Worm (Caenorhabditis elegans) whole organism, L4/young adult: ENCODE data around the gene ins-35.

Experiments
- W03F9.2 ChIP-seq: fragments of 150-350 bp; optimal IDR thresholded peaks from 2 replicates; lab custom pipeline; 2014; ENCODE audit warnings: missing biosample characterization, missing genetic modification characterization
- dao-5 ChIP-seq: sonication (generic microtip); optimal IDR thresholded peaks from 2 replicates; lab custom pipeline; 2016; ENCODE audit warnings: missing genotype, missing genetic modification characterization, moderate library complexity, missing compliant biosample characterization

DNA sequence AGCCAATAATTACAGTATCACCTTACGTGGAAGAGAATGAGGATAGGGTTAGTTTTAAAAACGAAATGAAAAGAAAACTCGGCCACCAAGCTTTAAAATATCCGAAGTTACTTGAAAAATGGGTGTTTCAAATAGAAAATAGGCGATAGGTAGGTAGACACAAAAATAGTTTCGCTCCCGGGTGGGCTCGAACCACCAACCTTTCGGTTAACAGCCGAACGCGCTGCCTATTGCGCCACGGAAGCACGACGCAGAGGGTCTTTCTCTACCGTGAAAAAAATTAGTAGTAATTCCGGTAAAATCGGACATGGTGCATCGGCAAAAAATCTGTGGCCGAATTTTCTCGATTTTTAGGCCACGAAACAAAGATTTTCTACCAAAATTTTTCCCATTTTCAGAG, 27.7 kb upstream of the ins-35 start:
- TF ChIP-seq dao-5 (tag; lab: Kevin White, UChicago) (no peak), W03F9.2 (no peak)
